Worm (Caenorhabditis elegans) whole organism, L2 larva: ENCODE data around the gene C02B10.4.

Experiments used
- ama-1 ChIP-seq: fragments of 150-350 bp; optimal IDR thresholded peaks from 2 replicates; lab custom pipeline; 2018; ENCODE audit warnings: inconsistent platforms
- nhr-237 ChIP-seq: fragments of 150-350 bp; optimal IDR thresholded peaks from 2 replicates; lab custom pipeline; 2014; ENCODE audit warnings: missing biosample characterization, missing genetic modification characterization

ce11 chrIV:5076607-5077006, 14.8 kb upstream of the C02B10.4 start:
- TF ChIP-seq nhr-237 (tag; lab: Kevin White, UChicago) (no peak), ama-1 (no peak)
